2 worm cellular contexts compared by ENCODE assay signal in genomic region chrII:2632194-2632593, ce11.
A peak's percentile ranks its signal among the peaks of the same experiment; 100 is the strongest.
TF ChIP-seq lines count a peak whose summit lies in the region.

No protein-coding gene starts in this region.

TF ChIP-seq in whole organism, early embryonic, 17 proteins besides CTCF, POLR2A, EP300 and RAD21:
- TF ChIP-seq ceh-36 (tag; optimal IDR thresholded peaks at IDR 0.05; lab: Kevin White, UChicago) = peak; percentile 76

TF ChIP-seq in whole organism, late embryonic, 69 proteins besides CTCF, POLR2A, EP300 and RAD21:
- TF ChIP-seq dve-1 (tag; optimal IDR thresholded peaks at IDR 0.05; lab: Kevin White, UChicago) = peak; percentile 89
